Comparison of ENCODE assay signal across 2 worm cellular contexts in genomic region chrIII:2618663-2619062, ce11.
TF ChIP-seq lines count a peak whose summit lies in the region.

Gene Y71H2B.4, plus strand, starts transcription at chrIII:2618963.

TF ChIP-seq in whole organism, mixed stage, embryonic, 35 proteins besides CTCF, POLR2A, EP300 and RAD21:
- TF ChIP-seq flh-1 (GFP tag; optimal IDR thresholded peaks at IDR 0.05; lab: Kevin White, UChicago) (no peak), hlh-1 (tag; optimal IDR thresholded peaks at IDR 0.05; lab: Kevin White, UChicago) (peak; percentile 77)
TF ChIP-seq in whole organism, mixed stage, embryonic: peak in this region for 1.

TF ChIP-seq in whole organism, young adult, 124 proteins besides CTCF, POLR2A, EP300 and RAD21:
- TF ChIP-seq C06A6.2 (GFP tag; conservative IDR thresholded peaks at IDR 0.05; lab: Robert Waterston, UW) (no peak), zfh-2 (GFP tag; conservative IDR thresholded peaks at IDR 0.05; lab: Robert Waterston, UW) (0 out of 2 replicates have a peak, but pooled peaks have one; percentile 38), Y56A3A.18 (GFP tag; IDR thresholded peaks at IDR 0.05; lab: Robert Waterston, UW) (no peak), hlh-26 (GFP tag; conservative IDR thresholded peaks at IDR 0.05; lab: Robert Waterston, UW) (no peak)
